Worm (Caenorhabditis elegans) whole organism, midembryonic: ENCODE results near the gene F19C6.3.

Source experiments
- T22C8.4 ChIP-seq: fragments of 200-800 bp; sonication (Bioruptor generic); IDR thresholded peaks from 2 replicates; pipeline ENCODE4 v1.3.6; 2022; ENCODE audit warnings: missing genetic modification characterization, missing compliant biosample characterization
- cog-1 ChIP-seq: sonication (generic microtip); optimal IDR thresholded peaks from 2 replicates; lab custom pipeline; 2016; ENCODE audit warnings: missing genetic modification characterization, missing compliant biosample characterization
- flt-1 ChIP-seq: fragments of 200-800 bp; sonication (Bioruptor generic); IDR thresholded peaks from 2 replicates; pipeline ENCODE4 v1.3.6; 2022; ENCODE audit warnings: missing genetic modification characterization, missing compliant biosample characterization
- klf-2 ChIP-seq: fragments of 200-800 bp; sonication (Bioruptor generic); conservative IDR thresholded peaks from 2 replicates; pipeline ENCODE4 v1.3.6; 2022; ENCODE audit warnings: missing genetic modification reagents, missing genetic modification characterization, missing compliant biosample characterization
- med-1 ChIP-seq: sonication (generic microtip); optimal IDR thresholded peaks from 2 replicates; lab custom pipeline; 2017; ENCODE audit warnings: missing genetic modification characterization, mild to moderate bottlenecking, missing compliant biosample characterization, antibody characterized with exemption, missing genetic modification reagents; ENCODE audit not compliant: insufficient read depth
- ref-1 ChIP-seq: fragments of 200-800 bp; sonication (Bioruptor generic); conservative IDR thresholded peaks from 2 replicates; pipeline ENCODE4 v1.3.6; 2022; ENCODE audit warnings: missing genetic modification reagents, missing genetic modification characterization, missing compliant biosample characterization
- tab-1 ChIP-seq: fragments of 200-800 bp; sonication (Bioruptor generic); IDR thresholded peaks from 2 replicates; pipeline ENCODE4 v1.3.6; 2022; ENCODE audit warnings: missing genetic modification characterization, missing compliant biosample characterization
- ztf-23 ChIP-seq: fragments of 200-800 bp; sonication (Bioruptor generic); IDR thresholded peaks from 2 replicates; pipeline ENCODE4 v1.3.6; 2022; ENCODE audit warnings: missing genetic modification reagents, missing genetic modification characterization, missing compliant biosample characterization
- ztf-29 ChIP-seq: fragments of 200-800 bp; sonication (Bioruptor generic); IDR thresholded peaks from 2 replicates; pipeline ENCODE4 v1.3.6; 2022; ENCODE audit warnings: missing genetic modification reagents, missing genetic modification characterization, missing compliant biosample characterization

The F19C6.3 gene

ce11 chrX:10008664-10009063, at the start of gene F19C6.3:
TSS of gene F19C6.3 (minus strand) at chrX:10008764.
- no peak for TF ChIP-seq tab-1 (GFP tag; lab: Robert Waterston, UW)

ce11 chrX:10058332-10058731, 49.8 kb upstream of the F19C6.3 start, which contains the start of gene ZC373.2:
TSS of gene ZC373.2 (minus strand) at chrX:10058432.
- no peak for TF ChIP-seq T22C8.4 (GFP tag; lab: Robert Waterston, UW)
- TF ChIP-seq ztf-29 (GFP tag; lab: Robert Waterston, UW) = no peak
- TF ChIP-seq cog-1 (tag; lab: Kevin White, UChicago) = no peak
- TF ChIP-seq ztf-23 (GFP tag; lab: Robert Waterston, UW) = no peak
- no peak for TF ChIP-seq klf-2 (GFP tag; lab: Robert Waterston, UW)

DNA sequence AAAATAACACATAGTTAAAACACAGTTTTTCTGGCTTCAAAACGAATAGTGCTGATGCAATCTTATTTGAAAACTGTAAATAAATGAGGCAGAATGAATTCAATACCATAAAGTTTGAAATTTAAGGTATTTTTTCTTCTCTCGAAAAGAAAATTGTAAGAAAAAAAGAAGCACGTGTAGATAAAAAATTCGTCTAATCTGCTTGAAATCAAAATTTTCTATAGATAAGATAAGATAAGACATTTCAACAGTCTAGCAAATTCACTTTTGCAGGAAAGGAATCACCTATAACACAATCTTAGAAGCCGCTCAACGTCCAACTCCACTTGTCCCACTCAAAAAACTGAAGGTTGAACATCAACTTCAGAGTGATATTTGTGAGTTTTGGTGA, 45.8 kb upstream of the F19C6.3 start:
- TF ChIP-seq cog-1 (tag; lab: Kevin White, UChicago) (no peak), ztf-29 (GFP tag; lab: Robert Waterston, UW) (no peak), ref-1 (GFP tag; lab: Robert Waterston, UW) (no peak), med-1 (GFP tag; lab: Kevin White, UChicago) (no peak), ztf-23 (GFP tag; lab: Robert Waterston, UW) (no peak), tab-1 (GFP tag; lab: Robert Waterston, UW) (no peak), T22C8.4 (GFP tag; lab: Robert Waterston, UW) (no peak), klf-2 (GFP tag; lab: Robert Waterston, UW) (no peak), flt-1 (no peak)

DNA sequence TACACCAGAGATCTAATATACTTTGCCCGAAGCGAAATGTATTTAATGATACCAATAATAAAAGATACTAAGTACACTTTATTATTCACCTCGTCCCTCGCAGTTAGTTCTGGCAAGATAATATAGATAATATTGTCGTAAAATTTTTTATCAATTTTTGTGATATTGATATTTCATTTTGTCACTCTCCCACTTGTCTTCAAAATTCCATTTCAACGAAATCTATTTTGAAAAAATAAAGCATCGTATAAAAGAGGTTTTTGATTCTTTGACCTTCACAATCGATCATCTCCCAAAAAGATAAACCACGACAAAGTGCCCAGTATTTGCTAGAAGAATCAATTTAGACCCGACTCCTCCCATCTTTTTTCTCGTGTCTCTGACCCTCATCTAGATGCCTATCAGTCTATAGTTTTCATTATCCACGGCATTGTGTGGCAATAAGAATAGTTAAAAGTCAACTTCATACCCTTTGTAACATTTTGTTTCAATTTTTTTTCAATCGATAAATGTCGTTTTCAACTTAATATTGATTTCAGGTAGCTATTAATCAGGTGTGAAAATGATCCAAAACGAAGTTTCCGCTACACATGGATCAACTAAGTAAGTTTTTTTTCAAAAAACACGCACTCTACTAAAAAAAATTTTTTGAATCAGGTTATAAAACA, 45.3 kb upstream of the F19C6.3 start, which contains the start of gene cbs-1:
Gene cbs-1, plus strand, starts transcription at position 534 of the 668 bp plus-strand sequence.
- TF ChIP-seq med-1 (GFP tag; lab: Kevin White, UChicago) (no peak), T22C8.4 (GFP tag; lab: Robert Waterston, UW) (no peak), ztf-29 (GFP tag; lab: Robert Waterston, UW) (no peak), cog-1 (tag; lab: Kevin White, UChicago) (no peak), flt-1 (no peak), ztf-23 (GFP tag; lab: Robert Waterston, UW) (no peak), ref-1 (GFP tag; lab: Robert Waterston, UW) (no peak), klf-2 (GFP tag; lab: Robert Waterston, UW) (no peak)

DNA sequence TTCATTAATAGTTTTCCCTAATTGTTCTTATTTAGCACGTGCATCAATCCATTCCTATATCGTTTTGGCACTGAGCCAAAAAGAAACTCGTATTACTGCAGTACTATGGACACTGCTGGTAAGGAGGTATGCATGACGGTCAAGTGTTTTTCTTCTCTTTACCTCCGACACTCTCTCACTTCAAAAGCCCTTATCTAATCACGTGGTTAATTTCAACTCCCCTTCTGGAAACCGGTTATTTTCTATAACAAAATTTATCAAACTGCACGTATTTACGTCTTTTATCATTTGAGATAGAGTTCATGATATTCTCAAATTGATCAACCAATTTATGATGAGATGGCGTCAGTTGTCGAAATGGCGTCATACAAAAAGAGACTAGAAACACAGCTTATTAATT, 43.1 kb upstream of the F19C6.3 start:
- TF ChIP-seq ref-1 (GFP tag; lab: Robert Waterston, UW) (no peak), klf-2 (GFP tag; lab: Robert Waterston, UW) (no peak), tab-1 (GFP tag; lab: Robert Waterston, UW) (no peak), ztf-29 (GFP tag; lab: Robert Waterston, UW) (no peak), T22C8.4 (GFP tag; lab: Robert Waterston, UW) (no peak), ztf-23 (GFP tag; lab: Robert Waterston, UW) (no peak), med-1 (GFP tag; lab: Kevin White, UChicago) (no peak), cog-1 (tag; lab: Kevin White, UChicago) (no peak), flt-1 (no peak)

DNA sequence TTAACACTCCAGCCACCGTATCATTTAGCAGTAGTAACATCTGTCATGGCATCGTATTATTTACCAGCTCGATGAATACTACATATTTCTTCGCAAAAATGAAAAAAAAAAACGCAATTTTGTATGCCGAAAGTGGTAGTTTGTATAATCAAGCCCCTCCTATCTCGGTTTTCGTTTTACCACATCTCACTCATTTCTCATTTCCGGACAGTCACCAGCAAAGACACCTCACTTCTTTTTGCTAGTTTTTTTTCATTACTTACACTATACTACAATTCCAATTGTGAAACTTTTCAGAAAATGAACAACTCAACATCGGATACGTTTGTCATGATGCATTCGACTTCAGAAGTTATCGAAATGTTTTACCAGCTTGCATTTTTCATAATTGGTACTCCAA, 40.6 kb upstream of the F19C6.3 start, which contains the start of gene gnrr-3:
Gene gnrr-3, plus strand, starts transcription at position 301 of the 400 bp plus-strand sequence.
- no peak for TF ChIP-seq klf-2 (GFP tag; lab: Robert Waterston, UW)
- TF ChIP-seq T22C8.4 (GFP tag; lab: Robert Waterston, UW) = no peak
- TF ChIP-seq cog-1 (tag; lab: Kevin White, UChicago) = no peak
- no peak for TF ChIP-seq ztf-29 (GFP tag; lab: Robert Waterston, UW)
- no peak for TF ChIP-seq flt-1
- TF ChIP-seq ref-1 (GFP tag; lab: Robert Waterston, UW) = no peak
- TF ChIP-seq med-1 (GFP tag; lab: Kevin White, UChicago) = no peak
- no peak for TF ChIP-seq ztf-23 (GFP tag; lab: Robert Waterston, UW)
- TF ChIP-seq tab-1 (GFP tag; lab: Robert Waterston, UW) = no peak

DNA sequence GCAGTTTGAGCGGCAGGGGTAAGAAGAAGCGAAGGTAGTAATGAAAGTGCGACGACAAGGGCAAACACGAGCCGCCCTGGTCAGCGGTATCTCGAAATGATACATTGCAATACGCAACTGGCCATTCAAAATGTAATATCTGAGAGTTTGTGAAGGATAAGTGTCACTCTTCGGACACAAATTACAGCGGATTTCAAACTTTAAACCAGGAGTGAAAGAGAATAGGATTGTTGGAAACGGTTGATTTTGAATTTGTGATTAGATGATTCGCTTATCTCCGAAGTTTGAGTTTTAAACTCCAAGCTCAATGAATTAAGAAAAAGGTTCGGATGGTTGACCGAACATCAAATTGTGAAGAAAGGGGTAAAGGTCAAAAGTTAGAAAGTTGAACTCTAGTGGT, 38.8 kb upstream of the F19C6.3 start, which contains the start of gene ZC374.2:
Gene ZC374.2, minus strand, starts transcription at position 101 of the 400 bp plus-strand sequence.
- TF ChIP-seq flt-1 = no peak
- no peak for TF ChIP-seq med-1 (GFP tag; lab: Kevin White, UChicago)
- TF ChIP-seq T22C8.4 (GFP tag; lab: Robert Waterston, UW) = no peak
- no peak for TF ChIP-seq ztf-23 (GFP tag; lab: Robert Waterston, UW)
- no peak for TF ChIP-seq ref-1 (GFP tag; lab: Robert Waterston, UW)
- no peak for TF ChIP-seq ztf-29 (GFP tag; lab: Robert Waterston, UW)
- TF ChIP-seq cog-1 (tag; lab: Kevin White, UChicago) = no peak

- TF ChIP-seq klf-2 (GFP tag; lab: Robert Waterston, UW) = no peak
- TF ChIP-seq med-1 (GFP tag; lab: Kevin White, UChicago) = no peak
- no peak for TF ChIP-seq ztf-23 (GFP tag; lab: Robert Waterston, UW)
- TF ChIP-seq flt-1 = no peak
- no peak for TF ChIP-seq cog-1 (tag; lab: Kevin White, UChicago)
- no peak for TF ChIP-seq ref-1 (GFP tag; lab: Robert Waterston, UW)
- TF ChIP-seq T22C8.4 (GFP tag; lab: Robert Waterston, UW) = no peak
- TF ChIP-seq ztf-29 (GFP tag; lab: Robert Waterston, UW) = no peak
- TF ChIP-seq tab-1 (GFP tag; lab: Robert Waterston, UW) = no peak
Measured at ce11 chrX:10044473-10044872, 35.9 kb upstream of the F19C6.3 start.

ce11 chrX:10030836-10031235, 22.3 kb upstream of the F19C6.3 start, which contains the start of gene sek-6:
TSS of gene sek-6 (plus strand) at chrX:10031150.
- TF ChIP-seq med-1 (GFP tag; lab: Kevin White, UChicago) (no peak), cog-1 (tag; lab: Kevin White, UChicago) (no peak)
